Fruit fly (Drosophila melanogaster) whole organism, adult: Measurements from ENCODE around the gene twe.

Experiments used
- CG11617 ChIP-seq: fragments of 200-800 bp; sonication (Bioruptor generic); optimal IDR thresholded peaks from 2 replicates; lab custom pipeline; 2017; ENCODE audit warnings: mild to moderate bottlenecking, missing biosample characterization, missing genetic modification reagents, missing genetic modification characterization
- CG12768 ChIP-seq: fragments of 200-800 bp; sonication (Bioruptor generic); optimal IDR thresholded peaks from 2 replicates; lab custom pipeline; 2017; ENCODE audit warnings: missing biosample characterization, missing genetic modification characterization, mild to moderate bottlenecking, moderate library complexity, missing genetic modification reagents
- CG14711 ChIP-seq: fragments of 200-800 bp; sonication (Bioruptor generic); optimal IDR thresholded peaks from 2 replicates; lab custom pipeline; 2018; ENCODE audit warnings: missing biosample characterization, mild to moderate bottlenecking, missing genetic modification characterization, moderate library complexity
- CG1620 ChIP-seq: fragments of 200-800 bp; sonication (Bioruptor generic); optimal IDR thresholded peaks from 2 replicates; lab custom pipeline; 2016; ENCODE audit warnings: missing biosample characterization, missing genetic modification characterization
- CG33017 ChIP-seq: fragments of 200-800 bp; sonication (Bioruptor generic); optimal IDR thresholded peaks from 2 replicates; lab custom pipeline; 2018; ENCODE audit warnings: missing biosample characterization, mild to moderate bottlenecking, missing genetic modification characterization, moderate library complexity
- CG5204 ChIP-seq: fragments of 200-800 bp; sonication (Bioruptor generic); optimal IDR thresholded peaks from 2 replicates; lab custom pipeline; 2016; ENCODE audit warnings: missing biosample characterization, missing genetic modification characterization
- CG7045 ChIP-seq: fragments of 200-800 bp; sonication (Bioruptor generic); optimal IDR thresholded peaks from 2 replicates; lab custom pipeline; 2017; ENCODE audit warnings: missing biosample characterization, mild to moderate bottlenecking, missing genetic modification characterization
- CG7101 ChIP-seq: fragments of 200-800 bp; sonication (Bioruptor generic); optimal IDR thresholded peaks from 2 replicates; lab custom pipeline; 2018; ENCODE audit warnings: missing biosample characterization, mild to moderate bottlenecking, missing genetic modification characterization, moderate library complexity
- Clk ChIP-seq: fragments of 200-800 bp; sonication (Bioruptor generic); optimal IDR thresholded peaks from 2 replicates; lab custom pipeline; 2017; ENCODE audit warnings: missing biosample characterization, missing genetic modification characterization
- Crg-1 ChIP-seq: fragments of 200-800 bp; sonication (Bioruptor generic); optimal IDR thresholded peaks from 2 replicates; lab custom pipeline; 2016; ENCODE audit warnings: missing biosample characterization, missing genetic modification characterization
- Hr96 ChIP-seq: fragments of 200-800 bp; sonication (Bioruptor generic); optimal IDR thresholded peaks from 2 replicates; lab custom pipeline; 2016; ENCODE audit warnings: missing biosample characterization, missing genetic modification characterization
- Mnt ChIP-seq: fragments of 200-800 bp; sonication (Bioruptor generic); optimal IDR thresholded peaks from 2 replicates; lab custom pipeline; 2016; ENCODE audit warnings: missing biosample characterization, mild to moderate bottlenecking, missing genetic modification characterization
- bab1 ChIP-seq: fragments of 200-800 bp; sonication (Bioruptor generic); optimal IDR thresholded peaks from 3 replicates; lab custom pipeline; 2019; ENCODE audit warnings: missing biosample characterization, mild to moderate bottlenecking, missing genetic modification characterization, moderate library complexity
- cic ChIP-seq: fragments of 200-800 bp; sonication (Bioruptor generic); optimal IDR thresholded peaks from 2 replicates; lab custom pipeline; 2017; ENCODE audit warnings: missing biosample characterization, mild to moderate bottlenecking, missing genetic modification characterization, moderate library complexity
- cnc ChIP-seq, 2 experiments: fragments of >200 bp; optimal IDR thresholded peaks; 2 replicates each; lab custom pipeline; 2017
- kay ChIP-seq: fragments of 200-800 bp; sonication (Bioruptor generic); peaks from one replicate; lab custom pipeline; 2016; ENCODE audit warnings: missing biosample characterization, missing genetic modification characterization, borderline replicate concordance
- ovo ChIP-seq: fragments of 200-800 bp; sonication (Bioruptor generic); optimal IDR thresholded peaks from 2 replicates; lab custom pipeline; 2016; ENCODE audit warnings: missing biosample characterization, missing genetic modification characterization
- pad ChIP-seq: fragments of 200-800 bp; sonication (Bioruptor generic); optimal IDR thresholded peaks from 3 replicates; lab custom pipeline; 2017; ENCODE audit warnings: missing biosample characterization, missing genetic modification characterization, mild to moderate bottlenecking, moderate library complexity, missing genetic modification reagents
- tj ChIP-seq: fragments of 200-800 bp; sonication (Bioruptor generic); optimal IDR thresholded peaks from 3 replicates; lab custom pipeline; 2017; ENCODE audit warnings: missing biosample characterization, mild to moderate bottlenecking, missing genetic modification characterization, moderate library complexity
- toe ChIP-seq: fragments of 200-800 bp; sonication (Bioruptor generic); optimal IDR thresholded peaks from 2 replicates; lab custom pipeline; 2016; ENCODE audit warnings: missing biosample characterization, missing genetic modification characterization

Gene twe

DNA sequence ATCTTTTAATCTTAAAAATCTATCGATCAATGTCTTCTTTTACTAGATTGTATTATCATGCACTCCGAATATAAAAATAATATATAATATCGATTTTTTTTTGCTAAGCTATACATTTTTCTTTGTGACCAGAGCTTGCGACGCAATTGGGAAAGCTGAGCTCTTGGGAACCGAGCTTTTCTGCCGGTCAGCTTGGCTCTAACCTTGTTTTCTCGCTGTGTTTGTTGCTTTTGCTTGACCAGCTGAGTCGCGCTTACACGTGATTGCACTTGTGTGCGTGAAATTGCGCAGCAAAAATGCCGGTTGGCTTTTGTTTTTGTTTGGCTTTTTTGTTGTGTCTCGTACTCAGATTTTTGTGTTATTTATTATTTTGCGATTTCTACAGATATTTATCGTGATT, 11.8 kb upstream of the twe start:
- TF ChIP-seq cnc (optimal IDR thresholded peaks at IDR 0.05; lab: Kevin White, UChicago) (no peak), Mnt (peak; percentile 6), ovo (no peak), toe (GFP tag; lab: Kevin White, UChicago) (no peak), bab1 (GFP tag; lab: Kevin White, UChicago) (no peak), pad (GFP tag; lab: Kevin White, UChicago) (no peak), CG1620 (GFP tag; lab: Kevin White, UChicago) (no peak), Crg-1 (GFP tag; lab: Kevin White, UChicago) (no peak), Hr96 (no peak), CG12768 (GFP tag; lab: Kevin White, UChicago) (no peak), CG5204 (GFP tag; lab: Kevin White, UChicago) (no peak), kay (GFP tag; lab: Kevin White, UChicago) (peak; percentile 53), tj (GFP tag; lab: Kevin White, UChicago) (peak; percentile 92), CG14711 (no peak), Clk (GFP tag; lab: Kevin White, UChicago) (no peak), CG33017 (tag; lab: Kevin White, UChicago) (peak; percentile 1), CG7101 (tag; lab: Kevin White, UChicago) (no peak), CG7045 (no peak), CG11617 (no peak), cic (GFP tag; lab: Kevin White, UChicago) (peak; percentile 31)

DNA sequence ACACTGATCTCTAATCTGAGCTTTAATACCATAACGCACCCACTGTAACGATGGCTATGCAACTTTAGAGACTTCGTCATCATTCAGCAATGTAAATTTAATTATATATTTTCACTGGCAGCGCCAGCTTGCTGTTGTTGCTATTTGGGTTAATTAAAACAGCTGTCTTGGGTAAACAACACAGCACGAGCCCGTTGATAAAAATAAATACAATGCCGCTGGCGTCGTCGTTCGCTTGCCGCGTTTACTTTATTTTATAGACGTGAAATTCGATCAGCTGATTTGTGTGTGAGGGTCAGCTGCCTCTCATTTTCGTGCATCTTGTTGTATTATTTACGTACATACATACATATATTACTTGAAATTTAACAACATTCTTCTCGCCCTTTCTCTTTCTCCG, 11.1 kb upstream of the twe start:
- TF ChIP-seq Clk (GFP tag; lab: Kevin White, UChicago) (no peak), cic (GFP tag; lab: Kevin White, UChicago) (peak; percentile 82), Crg-1 (GFP tag; lab: Kevin White, UChicago) (no peak), CG33017 (tag; lab: Kevin White, UChicago) (no peak), kay (GFP tag; lab: Kevin White, UChicago) (peak; percentile 86), toe (GFP tag; lab: Kevin White, UChicago) (peak; percentile 31), Mnt (peak; percentile 33), CG7045 (no peak), bab1 (GFP tag; lab: Kevin White, UChicago) (no peak), cnc (optimal IDR thresholded peaks at IDR 0.05; lab: Kevin White, UChicago) (no peak), CG14711 (peak; percentile 28), CG12768 (GFP tag; lab: Kevin White, UChicago) (peak; percentile 17), CG7101 (tag; lab: Kevin White, UChicago) (peak; percentile 60), pad (GFP tag; lab: Kevin White, UChicago) (peak; percentile 8), tj (GFP tag; lab: Kevin White, UChicago) (no peak), CG1620 (GFP tag; lab: Kevin White, UChicago) (peak; percentile 11), Hr96 (no peak), CG5204 (GFP tag; lab: Kevin White, UChicago) (no peak), CG11617 (no peak), ovo (peak; percentile 56)

DNA sequence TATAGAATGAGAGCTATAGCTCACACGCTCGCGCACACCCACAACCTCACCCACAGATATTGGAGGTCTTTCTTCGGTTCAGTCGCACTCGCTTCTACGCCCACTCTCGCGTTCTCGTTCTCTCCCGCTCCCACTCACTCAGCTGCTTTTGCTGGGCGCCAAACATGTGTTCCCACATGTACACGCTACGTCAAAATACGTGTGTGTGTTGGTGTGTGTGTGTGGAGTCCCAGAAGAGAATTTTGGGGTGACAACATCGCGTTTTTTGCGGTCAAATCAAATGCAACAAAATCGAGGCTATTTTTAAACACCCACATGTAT, 9.8 kb upstream of the twe start:
- TF ChIP-seq kay (GFP tag; lab: Kevin White, UChicago) (peak; percentile 62), cnc (optimal IDR thresholded peaks at IDR 0.05; lab: Kevin White, UChicago) (no peak), tj (GFP tag; lab: Kevin White, UChicago) (no peak), CG33017 (tag; lab: Kevin White, UChicago) (no peak), CG5204 (GFP tag; lab: Kevin White, UChicago) (no peak), CG11617 (no peak), CG1620 (GFP tag; lab: Kevin White, UChicago) (no peak), CG7045 (no peak), Mnt (peak; percentile 85), toe (GFP tag; lab: Kevin White, UChicago) (no peak), pad (GFP tag; lab: Kevin White, UChicago) (peak; percentile 73), cic (GFP tag; lab: Kevin White, UChicago) (peak; percentile 95), CG7101 (tag; lab: Kevin White, UChicago) (no peak), Crg-1 (GFP tag; lab: Kevin White, UChicago) (no peak)

DNA sequence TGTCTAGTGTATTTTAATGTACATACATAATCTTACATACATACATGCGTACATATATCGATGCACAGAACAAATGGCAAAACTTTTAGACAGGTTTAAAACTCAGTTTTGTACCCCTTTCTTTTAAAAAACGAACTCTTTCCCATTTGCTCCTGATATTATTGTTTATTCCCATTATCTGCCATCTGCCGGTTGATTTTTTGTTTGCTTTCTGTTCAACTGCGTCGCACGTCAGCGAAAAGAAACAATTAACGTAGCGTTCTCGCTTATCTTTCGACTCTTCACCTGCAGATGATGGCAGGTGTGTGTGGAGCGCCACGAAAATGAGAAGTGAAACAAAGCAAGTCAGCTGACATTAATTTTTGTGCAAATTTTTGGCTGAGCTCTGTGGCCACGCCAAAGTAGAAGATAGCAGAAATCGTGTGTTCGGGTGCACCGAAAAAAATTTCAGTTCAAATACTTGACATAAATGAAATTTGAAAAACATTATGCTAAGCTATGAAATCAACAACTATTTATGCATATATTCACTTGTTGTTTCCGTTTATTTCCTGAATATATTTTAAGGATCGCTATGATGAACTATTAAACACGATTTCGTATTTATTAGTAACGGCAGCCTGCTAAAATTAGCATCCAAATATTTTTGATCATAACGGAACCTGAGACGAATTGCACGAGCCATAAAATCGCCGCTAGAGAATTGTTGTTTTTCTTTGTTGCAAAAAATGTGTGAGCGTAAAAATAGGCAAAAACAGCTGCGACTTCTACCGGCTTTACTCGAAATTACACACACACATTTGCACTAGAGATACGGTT, 9.2 kb upstream of the twe start:
- TF ChIP-seq CG11617: peak; percentile 31
- peak; percentile 22 for TF ChIP-seq bab1 (GFP tag; lab: Kevin White, UChicago)
- TF ChIP-seq CG12768 (GFP tag; lab: Kevin White, UChicago): peak; percentile 4
- TF ChIP-seq pad (GFP tag; lab: Kevin White, UChicago): no peak
- TF ChIP-seq CG14711: peak; percentile 45
- TF ChIP-seq cnc (optimal IDR thresholded peaks at IDR 0.05; lab: Kevin White, UChicago): no peak
- no peak for TF ChIP-seq Hr96
- peak; percentile 85 for TF ChIP-seq kay (GFP tag; lab: Kevin White, UChicago)
- peak; percentile 15 for TF ChIP-seq CG1620 (GFP tag; lab: Kevin White, UChicago)
- peak; percentile 34 for TF ChIP-seq tj (GFP tag; lab: Kevin White, UChicago)
- TF ChIP-seq toe (GFP tag; lab: Kevin White, UChicago): peak; percentile 46
- peak; percentile 17 for TF ChIP-seq CG7045
- no peak for TF ChIP-seq CG33017 (tag; lab: Kevin White, UChicago)
- TF ChIP-seq Clk (GFP tag; lab: Kevin White, UChicago): no peak
- peak; percentile 67 for TF ChIP-seq ovo
- no peak for TF ChIP-seq cic (GFP tag; lab: Kevin White, UChicago)
- TF ChIP-seq CG7101 (tag; lab: Kevin White, UChicago): peak; percentile 50
